Fruit fly (Drosophila melanogaster) whole organism, pupa: ENCODE measurements around the gene CG33090.

Experiments
- CG15710 ChIP-seq: fragments of 200-800 bp; sonication (Bioruptor generic); optimal IDR thresholded peaks from 2 replicates; lab custom pipeline; 2018; ENCODE audit warnings: missing biosample characterization, mild to moderate bottlenecking, missing genetic modification characterization, moderate library complexity
- CG9948 ChIP-seq: fragments of 200-800 bp; sonication (Bioruptor generic); optimal IDR thresholded peaks from 2 replicates; lab custom pipeline; 2018; ENCODE audit warnings: missing biosample characterization, mild to moderate bottlenecking, missing genetic modification characterization, moderate library complexity
- Pif1A ChIP-seq: fragments of 200-800 bp; sonication (Bioruptor generic); optimal IDR thresholded peaks from 3 replicates; lab custom pipeline; 2016; ENCODE audit warnings: missing biosample characterization, missing genetic modification characterization
- Snoo ChIP-seq: fragments of 200-800 bp; sonication (Bioruptor generic); optimal IDR thresholded peaks from 3 replicates; lab custom pipeline; 2017; ENCODE audit warnings: missing biosample characterization, mild to moderate bottlenecking, missing genetic modification characterization, inconsistent platforms

DNA sequence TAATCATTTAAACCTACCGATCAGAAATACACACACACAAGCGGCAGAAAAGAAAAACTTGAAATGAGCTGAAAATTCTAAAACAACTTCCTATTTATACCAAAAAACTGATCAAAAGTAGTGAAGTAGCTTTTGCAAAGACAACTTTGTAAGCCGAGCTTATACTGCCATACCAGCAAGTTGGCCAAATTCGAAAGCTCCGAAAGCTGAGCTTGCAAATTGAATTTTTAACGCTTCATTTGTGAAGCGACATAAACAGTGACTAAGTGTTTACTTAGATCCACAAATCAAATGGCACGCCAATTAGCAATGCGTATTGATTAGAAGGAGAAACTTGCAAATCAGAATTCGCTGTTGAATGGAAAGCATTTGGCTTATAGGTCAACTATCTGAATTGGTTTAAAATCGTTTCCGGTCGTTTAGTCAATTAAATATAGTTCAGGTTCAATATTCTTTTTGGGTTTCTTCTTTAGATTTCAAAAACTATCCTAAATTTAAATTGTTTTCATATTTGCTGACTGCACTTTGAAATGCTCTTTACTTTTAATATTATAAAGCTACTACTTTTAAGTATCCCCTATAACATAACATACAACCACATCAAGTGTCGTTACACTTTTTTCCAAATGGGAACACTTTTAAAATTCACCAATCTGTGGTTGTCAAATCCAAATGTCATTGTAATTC is 17.6 kb downstream of the CG33090 start, which contains the start of gene CG43052:
- no peak for TF ChIP-seq CG15710
- TF ChIP-seq Snoo = no peak
- no peak for TF ChIP-seq Pif1A (GFP tag; lab: Kevin White, UChicago)
- no peak for TF ChIP-seq CG9948 (tag; lab: Kevin White, UChicago)
